Worm (Caenorhabditis elegans): Measurements from ENCODE around the gene lron-14.

DNA sequence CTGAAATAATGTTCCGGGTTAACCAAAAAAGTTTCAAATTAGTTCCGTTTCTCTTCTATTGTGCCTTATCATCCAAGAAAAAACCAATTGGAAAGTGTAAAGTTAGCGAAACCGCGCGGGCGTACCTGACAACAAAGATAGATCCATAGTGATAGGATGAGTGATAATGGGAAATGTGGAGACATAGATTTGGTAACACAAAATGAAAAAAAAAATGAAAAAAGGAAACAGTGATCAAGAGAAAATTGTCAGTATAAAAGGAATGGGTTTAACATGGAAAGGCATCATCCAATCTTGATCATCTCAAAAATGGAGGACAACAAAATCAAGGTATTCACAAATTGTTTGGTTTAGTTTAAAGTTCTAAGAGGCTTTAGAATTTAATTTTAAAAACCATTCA is 3.3 kb downstream of the lron-14 start, which contains the start of gene col-122:
- TF ChIP-seq T22C8.4 (GFP tag; IDR thresholded peaks at IDR 0.05) (no peak), ref-1 (GFP tag; conservative IDR thresholded peaks at IDR 0.05) (no peak), ztf-23 (GFP tag; IDR thresholded peaks at IDR 0.05) (no peak), flt-1 (GFP tag; IDR thresholded peaks at IDR 0.05) (no peak), cog-1 (tag; optimal IDR thresholded peaks at IDR 0.05) (no peak)

All from whole organism, midembryonic.